Worm (Caenorhabditis elegans): ENCODE data around the gene F14D7.6.

F14D7.6 gene

ce11 chrV:14347234-14347826 lies 46.1 kb downstream of the F14D7.6 start, which contains the start of gene cept-2 (continued):
- peak in 2 of 3 experiments; percentile 58 to 92 for TF ChIP-seq lin-35 (GFP tag; optimal IDR thresholded peaks at IDR 0.05)
- TF ChIP-seq Y67H2A.10 (GFP tag; conservative IDR thresholded peaks at IDR 0.05) = no peak
- TF ChIP-seq F52B5.7 (tag; optimal IDR thresholded peaks at IDR 0.05) = no peak
- TF ChIP-seq die-1 (tag; optimal IDR thresholded peaks at IDR 0.05) = no peak
- TF ChIP-seq dpl-1 (GFP tag; optimal IDR thresholded peaks at IDR 0.05) = peak; percentile 56
- peak; percentile 27; the same call in 1 of the 2 replicates for TF ChIP-seq D2030.7 (GFP tag; IDR thresholded peaks at IDR 0.05)
- TF ChIP-seq madf-6 (GFP tag; IDR thresholded peaks at IDR 0.05) = peak; percentile 64
- TF ChIP-seq lin-26 (GFP tag; IDR thresholded peaks at IDR 0.05) = no peak
- TF ChIP-seq ztf-6 (GFP tag; IDR thresholded peaks at IDR 0.05) = no peak
- TF ChIP-seq xnd-1 (tag; optimal IDR thresholded peaks at IDR 0.05) = no peak
- TF ChIP-seq hrde-1 (tag; optimal IDR thresholded peaks at IDR 0.05; ENCODE audit: borderline replicate concordance) = no peak
- TF ChIP-seq snpc-1.3 (tag; optimal IDR thresholded peaks at IDR 0.05; ENCODE audit: insufficient read depth) = peak; percentile 66
- no peak for TF ChIP-seq ceh-40 (GFP tag; IDR thresholded peaks at IDR 0.05)
- peak; percentile 62 for TF ChIP-seq hmg-1.2 (GFP tag; IDR thresholded peaks at IDR 0.05)
- TF ChIP-seq akir-1 (GFP tag; optimal IDR thresholded peaks at IDR 0.05) = peak; percentile 24
- TF ChIP-seq ztf-3 (GFP tag; optimal IDR thresholded peaks at IDR 0.05) = no peak
- TF ChIP-seq repo-1 (tag; optimal IDR thresholded peaks at IDR 0.05) = no peak
- TF ChIP-seq B0336.3 (GFP tag; IDR thresholded peaks at IDR 0.05) = no peak
- TF ChIP-seq mcd-1 (GFP tag; IDR thresholded peaks at IDR 0.05) = peak; percentile 98
- TF ChIP-seq nfya-1 (tag; optimal IDR thresholded peaks at IDR 0.05; ENCODE audit: borderline replicate concordance, insufficient read depth) = no peak
- no peak for TF ChIP-seq snpc-4 (GFP tag; optimal IDR thresholded peaks at IDR 0.05)
- TF ChIP-seq snpc-4 (tag; optimal IDR thresholded peaks at IDR 0.05) = peak in 2 of 4 experiments; percentile 57 to 70
- peak; percentile 45 for TF ChIP-seq snpc-1.1 (tag; optimal IDR thresholded peaks at IDR 0.05; ENCODE audit: insufficient read depth)
- no peak for TF ChIP-seq fkh-3 (tag; optimal IDR thresholded peaks at IDR 0.05)
- TF ChIP-seq unc-62 (GFP tag; optimal IDR thresholded peaks at IDR 0.05) = no peak
- TF ChIP-seq dox-1 (GFP tag; IDR thresholded peaks at IDR 0.05) = peak; percentile 92
- TF ChIP-seq somi-1 (GFP tag; optimal IDR thresholded peaks at IDR 0.05) = peak; percentile 57
- TF ChIP-seq rpc-1 (optimal IDR thresholded peaks at IDR 0.05) = peak; percentile 39
- peak; percentile 2 for TF ChIP-seq rpc-1 (tag; optimal IDR thresholded peaks at IDR 0.05)
- TF ChIP-seq hlh-12 (tag; optimal IDR thresholded peaks at IDR 0.05) = no peak
- peak; percentile 75 for TF ChIP-seq C06A6.2 (GFP tag; conservative IDR thresholded peaks at IDR 0.05)
- TF ChIP-seq F23B12.7 (tag; optimal IDR thresholded peaks at IDR 0.05; ENCODE audit: insufficient read depth) = no peak
- 0 out of 2 replicates have a peak, but pooled peaks have one; percentile 45 for TF ChIP-seq madf-3 (GFP tag; IDR thresholded peaks at IDR 0.05)
- no peak for TF ChIP-seq nhr-27 (tag; optimal IDR thresholded peaks at IDR 0.05)
- TF ChIP-seq nfyb-1 (GFP tag; IDR thresholded peaks at IDR 0.05) = peak; percentile 67
- no peak for TF ChIP-seq Y56A3A.18 (GFP tag; IDR thresholded peaks at IDR 0.05)
- TF ChIP-seq bed-2 (GFP tag; IDR thresholded peaks at IDR 0.05) = 0 out of 2 replicates have a peak, but pooled peaks have one; percentile 25
- no peak for TF ChIP-seq B0019.2 (GFP tag; conservative IDR thresholded peaks at IDR 0.05)
- TF ChIP-seq ztf-26 (tag; optimal IDR thresholded peaks at IDR 0.05) = no peak
- TF ChIP-seq cebp-1 (GFP tag; IDR thresholded peaks at IDR 0.05) = 0 out of 2 replicates have a peak, but pooled peaks have one; percentile 34
- TF ChIP-seq cebp-1 (tag; optimal IDR thresholded peaks at IDR 0.05) = no peak
- 0 out of 2 replicates have a peak, but pooled peaks have one; percentile 20 for TF ChIP-seq let-526 (GFP tag; IDR thresholded peaks at IDR 0.05)
- TF ChIP-seq athp-1 (tag; optimal IDR thresholded peaks at IDR 0.05) = peak; percentile 41
- peak; percentile 98 for TF ChIP-seq ceh-100 (GFP tag; IDR thresholded peaks at IDR 0.05)
- peak; percentile 45 for TF ChIP-seq pha-4 (tag; optimal IDR thresholded peaks at IDR 0.05)
- TF ChIP-seq sptf-2 (GFP tag; optimal IDR thresholded peaks at IDR 0.05) = no peak
- peak; percentile 55 for TF ChIP-seq F33H1.4 (GFP tag; IDR thresholded peaks at IDR 0.05)
- no peak for TF ChIP-seq ztf-25 (GFP tag; IDR thresholded peaks at IDR 0.05)

Measured in whole organism, young adult.